Fruit fly (Drosophila melanogaster): ENCODE data around the gene Argk2.

- TF ChIP-seq CG6654 (GFP tag; optimal IDR thresholded peaks at IDR 0.05) (no peak), Ptx1 (GFP tag; IDR thresholded peaks at IDR 0.05) (no peak)
Observed at dm6 chr3L:9046274-9046673, 965 bp upstream of the Argk2 start.
